Fruit fly (Drosophila melanogaster): ENCODE measurements around the gene Ost48.

DNA sequence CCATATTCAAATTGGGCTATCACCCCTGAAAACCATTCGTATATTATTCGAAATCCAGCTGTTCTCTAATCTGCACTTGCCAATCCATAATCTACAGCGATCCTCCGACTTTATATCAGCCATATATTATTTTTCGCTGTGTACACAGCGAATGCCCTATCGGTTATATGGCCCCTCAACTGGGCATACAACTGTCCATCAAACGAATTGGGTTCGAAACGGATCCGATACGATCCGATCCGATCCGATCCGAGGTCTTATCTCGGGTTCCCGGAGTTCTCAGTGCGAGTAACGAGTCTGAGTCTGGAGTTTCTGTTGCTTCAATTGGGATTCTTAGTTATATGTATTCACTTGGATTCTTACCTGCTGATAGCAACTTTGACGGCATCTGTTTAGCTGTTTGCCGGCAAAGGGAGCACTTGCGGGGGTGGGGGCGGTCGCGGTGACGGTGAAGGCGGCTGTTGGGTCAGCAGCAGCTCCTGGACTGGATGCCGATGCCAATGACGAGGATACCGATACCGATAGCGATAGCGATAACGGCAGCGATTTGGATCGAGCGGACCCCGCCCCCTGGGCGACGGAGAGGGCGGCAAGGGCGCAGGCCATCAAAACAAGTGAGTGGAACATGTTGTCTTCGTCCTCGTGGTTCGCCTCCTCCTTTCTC lies 24.6 kb downstream of the Ost48 start:
- TF ChIP-seq Clk (GFP tag; optimal IDR thresholded peaks at IDR 0.05) (no peak), toe (GFP tag; optimal IDR thresholded peaks at IDR 0.05) (no peak), CG11617 (GFP tag; optimal IDR thresholded peaks at IDR 0.05) (no peak)
